Fruit fly (Drosophila melanogaster) S2 (cell line): ENCODE results near the gene CG42747.

ENCODE experiments used
- CG8478 ChIP-seq: fragments of >200 bp; optimal IDR thresholded peaks from 2 replicates; lab custom pipeline; 2018
- CTCF ChIP-seq, 2 experiments: fragments of >200 bp; optimal IDR thresholded peaks; 2 replicates each; lab custom pipeline; 2018

DNA sequence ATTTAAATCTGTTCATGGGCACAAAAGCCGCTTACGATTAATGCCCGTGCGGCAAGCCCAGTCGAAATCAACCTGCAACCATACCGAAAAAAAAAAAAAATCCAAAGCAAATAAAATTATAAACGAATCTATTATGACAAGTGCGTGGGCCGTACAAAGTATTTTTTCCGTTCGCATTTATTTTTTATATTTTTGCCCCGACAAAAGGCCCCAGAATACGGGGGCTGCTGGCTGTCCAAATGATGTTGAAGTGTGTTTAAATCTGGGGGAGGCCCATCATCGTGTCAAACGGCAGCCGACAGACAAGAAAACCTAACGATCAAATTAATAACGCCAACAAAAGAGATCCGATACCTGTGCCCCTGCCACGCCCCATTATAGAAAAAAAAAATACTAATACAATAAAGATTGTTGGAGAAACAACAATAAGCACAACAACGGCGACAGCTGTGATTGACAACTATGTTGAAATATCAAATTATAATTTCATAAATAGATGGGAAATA is 48.8 kb downstream of the CG42747 start:
- no peak for TF ChIP-seq CTCF (optimal IDR thresholded peaks at IDR 0.05; lab: Kevin White, UChicago)
- no peak for TF ChIP-seq CG8478 (lab: Kevin White, UChicago)
